Worm (Caenorhabditis elegans) whole organism, L1 larva: ENCODE results near the gene slc-17.7.
A peak's percentile ranks its signal among the peaks of the same experiment; 100 is the strongest.

Source experiments
- C34B4.2 ChIP-seq: sonication (generic microtip); optimal IDR thresholded peaks from 2 replicates; lab custom pipeline; 2017; ENCODE audit warnings: mild to moderate bottlenecking, missing genetic modification characterization, missing compliant biosample characterization
- aha-1 ChIP-seq: fragments of 150-350 bp; optimal IDR thresholded peaks from 2 replicates; lab custom pipeline; 2014; ENCODE audit warnings: missing biosample characterization, missing genetic modification characterization
- aly-2 ChIP-seq: fragments of 150-350 bp; optimal IDR thresholded peaks from 2 replicates; lab custom pipeline; 2014; ENCODE audit warnings: missing biosample characterization, missing genetic modification characterization
- ama-1 ChIP-seq: fragments of 150-350 bp; optimal IDR thresholded peaks from 2 replicates; lab custom pipeline; 2014
- blmp-1 ChIP-seq: fragments of 150-350 bp; optimal IDR thresholded peaks from 2 replicates; lab custom pipeline; 2014; ENCODE audit warnings: missing biosample characterization, missing genetic modification characterization
- ceh-63 ChIP-seq: fragments of 200-800 bp; sonication (Bioruptor generic); optimal IDR thresholded peaks from 2 replicates; lab custom pipeline; 2018; ENCODE audit warnings: mild to moderate bottlenecking, missing genetic modification characterization, missing compliant biosample characterization
- ceh-82 ChIP-seq, 3 experiments: fragments of 150-350 bp in 1 of 3; sonication (generic microtip) in 2 of 3; optimal IDR thresholded peaks; 2 replicates each; lab custom pipeline; 2014 to 2017; ENCODE audit warnings: missing biosample characterization in 3 of 3, missing genetic modification characterization in 3 of 3
- ceh-90 ChIP-seq: sonication (generic microtip); optimal IDR thresholded peaks from 2 replicates; lab custom pipeline; 2016; ENCODE audit warnings: missing genetic modification characterization, missing compliant biosample characterization
- ces-1 ChIP-seq: fragments of 150-350 bp; optimal IDR thresholded peaks from 2 replicates; lab custom pipeline; 2014; ENCODE audit warnings: missing biosample characterization, missing genetic modification reagents, missing genetic modification characterization
- efl-1 ChIP-seq, 4 experiments: fragments of 150-350 bp; optimal IDR thresholded peaks in 3 of 4; peaks in 1 of 4; 1 replicate in 1 of 4; 2 replicates in 3 of 4; lab custom pipeline; 2014; ENCODE audit warnings: missing biosample characterization in 2 of 4, missing genetic modification characterization in 2 of 4, missing genetic modification reagents in 2 of 4
- ets-5 ChIP-seq: fragments of 200-800 bp; sonication (Bioruptor generic); IDR thresholded peaks from 2 replicates; pipeline ENCODE4 v1.3.6; 2022; ENCODE audit warnings: missing genetic modification characterization, missing compliant biosample characterization
- fkh-10 ChIP-seq: sonication (generic microtip); optimal IDR thresholded peaks from 2 replicates; lab custom pipeline; 2017; ENCODE audit warnings: missing biosample characterization, missing genetic modification reagents, missing genetic modification characterization
- grh-1 ChIP-seq: fragments of 200-800 bp; sonication (Bioruptor generic); IDR thresholded peaks from 2 replicates; pipeline ENCODE4 v1.3.6; 2022; ENCODE audit warnings: missing genetic modification reagents, missing genetic modification characterization, missing compliant biosample characterization
- hlh-17 ChIP-seq: fragments of 200-800 bp; sonication (Bioruptor generic); optimal IDR thresholded peaks from 2 replicates; lab custom pipeline; 2018; ENCODE audit warnings: missing genetic modification characterization, mild to moderate bottlenecking, missing compliant biosample characterization, moderate library complexity, borderline replicate concordance
- jun-1 ChIP-seq: fragments of 150-350 bp; optimal IDR thresholded peaks from 2 replicates; lab custom pipeline; 2014; ENCODE audit warnings: missing biosample characterization, missing genetic modification reagents, missing genetic modification characterization
- lin-13 ChIP-seq: fragments of 150-350 bp; optimal IDR thresholded peaks from 2 replicates; lab custom pipeline; 2014; ENCODE audit warnings: missing biosample characterization, missing genetic modification reagents, missing genetic modification characterization
- lin-14 ChIP-seq: fragments of 200-800 bp; sonication (Bioruptor generic); optimal IDR thresholded peaks from 2 replicates; lab custom pipeline; 2018; ENCODE audit warnings: mild to moderate bottlenecking, missing genetic modification characterization, moderate library complexity, missing compliant biosample characterization
- lin-35 ChIP-seq, 2 experiments: fragments of 150-350 bp; optimal IDR thresholded peaks; 2 replicates each; lab custom pipeline; 2014; ENCODE audit warnings: missing biosample characterization in 2 of 2, missing genetic modification characterization in 2 of 2, missing genetic modification reagents in 2 of 2
- lin-39 ChIP-seq: fragments of 150-350 bp; optimal IDR thresholded peaks from 2 replicates; lab custom pipeline; 2014; ENCODE audit warnings: missing biosample characterization, missing genetic modification reagents, missing genetic modification characterization
- lsy-2 ChIP-seq, 2 experiments: fragments of 150-350 bp; optimal IDR thresholded peaks; 2 replicates each; lab custom pipeline; 2014; ENCODE audit warnings: missing biosample characterization in 2 of 2, missing genetic modification characterization in 2 of 2
- mef-2 ChIP-seq: fragments of 150-350 bp; optimal IDR thresholded peaks from 2 replicates; lab custom pipeline; 2014; ENCODE audit warnings: missing biosample characterization, missing genetic modification characterization
- nhr-11 ChIP-seq: fragments of 150-350 bp; optimal IDR thresholded peaks from 2 replicates; lab custom pipeline; 2014; ENCODE audit warnings: missing biosample characterization, missing genetic modification characterization
- nhr-12 ChIP-seq: sonication (generic microtip); optimal IDR thresholded peaks from 2 replicates; lab custom pipeline; 2017; ENCODE audit warnings: missing biosample characterization, missing genetic modification characterization
- nhr-20 ChIP-seq: sonication (generic microtip); optimal IDR thresholded peaks from 2 replicates; lab custom pipeline; 2016; ENCODE audit warnings: mild to moderate bottlenecking, missing genetic modification characterization, missing compliant biosample characterization
- nhr-237 ChIP-seq: fragments of 150-350 bp; optimal IDR thresholded peaks from 2 replicates; lab custom pipeline; 2014; ENCODE audit warnings: missing biosample characterization, missing genetic modification characterization
- nhr-47 ChIP-seq: sonication (generic microtip); optimal IDR thresholded peaks from 2 replicates; lab custom pipeline; 2016; ENCODE audit warnings: mild to moderate bottlenecking, missing genetic modification characterization, moderate library complexity, missing compliant biosample characterization
- nhr-76 ChIP-seq: sonication (generic microtip); optimal IDR thresholded peaks from 2 replicates; lab custom pipeline; 2017; ENCODE audit warnings: missing biosample characterization, missing genetic modification characterization
- nhr-77 ChIP-seq: fragments of 150-350 bp; optimal IDR thresholded peaks from 2 replicates; lab custom pipeline; 2014; ENCODE audit warnings: missing biosample characterization, missing genetic modification characterization
- nhr-84 ChIP-seq: sonication (generic microtip); optimal IDR thresholded peaks from 2 replicates; lab custom pipeline; 2017; ENCODE audit warnings: missing biosample characterization, missing genetic modification characterization
- pag-3 ChIP-seq: sonication (generic microtip); optimal IDR thresholded peaks from 2 replicates; lab custom pipeline; 2017; ENCODE audit warnings: missing genetic modification characterization, mild to moderate bottlenecking, missing compliant biosample characterization, antibody characterized with exemption, borderline replicate concordance; ENCODE audit not compliant: insufficient read depth
- pqm-1 ChIP-seq: sonication (generic microtip); optimal IDR thresholded peaks from 3 replicates; lab custom pipeline; 2017; ENCODE audit warnings: missing biosample characterization, missing genetic modification characterization
- rnt-1 ChIP-seq: sonication (generic microtip); optimal IDR thresholded peaks from 2 replicates; lab custom pipeline; 2016; ENCODE audit warnings: mild to moderate bottlenecking, missing genetic modification characterization, moderate library complexity, missing compliant biosample characterization
- sup-37 ChIP-seq: fragments of 200-800 bp; sonication (Bioruptor generic); optimal IDR thresholded peaks from 2 replicates; lab custom pipeline; 2018; ENCODE audit warnings: mild to moderate bottlenecking, missing genetic modification characterization, missing compliant biosample characterization
- swsn-7 ChIP-seq: sonication (generic microtip); optimal IDR thresholded peaks from 2 replicates; lab custom pipeline; 2016; ENCODE audit warnings: missing genetic modification characterization, missing compliant biosample characterization
- unc-130 ChIP-seq: fragments of 150-350 bp; optimal IDR thresholded peaks from 2 replicates; lab custom pipeline; 2017; ENCODE audit warnings: missing biosample characterization, missing genetic modification characterization, inconsistent platforms
- unc-30 ChIP-seq: sonication (generic microtip); optimal IDR thresholded peaks from 2 replicates; lab custom pipeline; 2017; ENCODE audit warnings: missing biosample characterization, missing genetic modification characterization
- unc-62 ChIP-seq: fragments of 150-350 bp; optimal IDR thresholded peaks from 2 replicates; lab custom pipeline; 2014; ENCODE audit warnings: missing biosample characterization, missing genetic modification reagents, missing genetic modification characterization
- unc-86 ChIP-seq: sonication (generic microtip); optimal IDR thresholded peaks from 2 replicates; lab custom pipeline; 2016; ENCODE audit warnings: missing genetic modification characterization, missing compliant biosample characterization
- zag-1 ChIP-seq: fragments of 150-350 bp; optimal IDR thresholded peaks from 2 replicates; lab custom pipeline; 2014; ENCODE audit warnings: missing biosample characterization, missing genetic modification characterization
- ztf-4 ChIP-seq: fragments of 150-350 bp; optimal IDR thresholded peaks from 2 replicates; lab custom pipeline; 2014; ENCODE audit warnings: missing biosample characterization, missing genetic modification characterization

The slc-17.7 gene

DNA sequence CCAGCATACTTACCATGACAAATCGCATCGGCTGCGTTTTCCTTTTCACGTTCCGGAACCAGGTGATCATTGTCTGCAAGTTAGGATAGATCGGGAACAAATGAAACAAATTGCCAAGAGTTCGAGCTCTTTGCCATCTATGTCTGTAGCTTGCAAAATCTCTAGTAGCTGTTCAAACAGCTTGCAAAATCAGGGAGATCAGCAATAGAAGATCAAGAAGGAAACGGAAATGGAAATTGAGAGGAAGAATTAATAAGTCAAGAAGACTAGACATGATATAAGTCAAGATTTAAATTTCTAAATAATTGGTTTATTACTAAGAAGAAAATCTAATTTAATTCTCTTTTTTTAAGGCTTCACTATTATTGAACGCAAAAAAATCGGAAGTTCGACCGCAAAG lies 34.0 kb downstream of the slc-17.7 start, which contains the start of gene F07C3.3:
Gene F07C3.3 (minus strand): TSS at position 101 of the 400 bp plus-strand sequence.
- TF ChIP-seq grh-1 (GFP tag; lab: Robert Waterston, UW) = no peak
- no peak for TF ChIP-seq unc-86 (tag; lab: Kevin White, UChicago)
- TF ChIP-seq rnt-1 (tag; lab: Kevin White, UChicago) = no peak
- TF ChIP-seq nhr-20 (tag; lab: Kevin White, UChicago) = no peak
- no peak for TF ChIP-seq lin-13 (GFP tag; lab: Kevin White, UChicago)
- TF ChIP-seq ama-1 = no peak
- no peak for TF ChIP-seq lin-39 (tag; lab: Kevin White, UChicago)
- no peak for TF ChIP-seq lsy-2 (tag; optimal IDR thresholded peaks at IDR 0.05; lab: Kevin White, UChicago)
- TF ChIP-seq pqm-1 (tag; lab: Kevin White, UChicago) = no peak
- no peak for TF ChIP-seq unc-30 (tag; lab: Kevin White, UChicago)
- TF ChIP-seq fkh-10 (GFP tag; lab: Kevin White, UChicago) = no peak
- no peak for TF ChIP-seq C34B4.2 (tag; lab: Kevin White, UChicago)
- no peak for TF ChIP-seq aly-2 (tag; lab: Kevin White, UChicago)
- TF ChIP-seq nhr-12 (tag; lab: Kevin White, UChicago) = no peak

DNA sequence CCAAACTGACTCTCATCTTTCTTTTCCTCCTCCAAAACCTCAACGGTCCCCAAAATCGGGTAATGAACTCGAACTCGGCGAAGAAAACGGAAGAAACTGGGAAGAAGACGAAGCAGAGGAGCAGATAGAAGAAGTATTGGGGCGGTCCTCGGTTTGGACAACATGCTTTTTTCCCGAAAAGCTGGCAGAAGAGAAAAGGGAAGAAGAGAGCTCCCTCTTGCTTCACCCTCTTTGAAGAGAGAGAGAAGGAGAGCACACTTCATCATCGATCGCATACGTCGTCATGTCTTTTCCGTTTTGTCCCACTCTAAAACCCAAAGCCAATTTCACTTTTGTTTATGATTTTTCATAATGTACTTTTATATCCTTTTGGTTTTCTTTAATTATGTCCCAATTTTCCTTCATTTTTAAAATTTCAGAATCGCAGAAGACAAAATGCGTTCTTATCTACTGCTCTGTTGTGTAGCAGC lies 40.6 kb downstream of the slc-17.7 start, which contains the start of gene F07C3.2:
Gene F07C3.2 (plus strand): TSS at position 420 of the 470 bp plus-strand sequence.
- no peak for TF ChIP-seq nhr-47 (tag; lab: Kevin White, UChicago)
- TF ChIP-seq ceh-63 (GFP tag; lab: Kevin White, UChicago) = no peak
- TF ChIP-seq ets-5 = no peak
- TF ChIP-seq aly-2 (tag; lab: Kevin White, UChicago) = no peak
- TF ChIP-seq lin-14 = peak; percentile 84
- TF ChIP-seq jun-1 (tag; lab: Kevin White, UChicago) = no peak
- no peak for TF ChIP-seq nhr-237 (tag; lab: Kevin White, UChicago)
- TF ChIP-seq ces-1 = no peak
- TF ChIP-seq hlh-17 = no peak
- peak in 1 of 3 experiments; percentile 22 for TF ChIP-seq ceh-82 (tag; optimal IDR thresholded peaks at IDR 0.05; lab: Kevin White, UChicago)
- no peak for TF ChIP-seq unc-62 (GFP tag; lab: Kevin White, UChicago)
- TF ChIP-seq efl-1 (optimal IDR thresholded peaks at IDR 0.05; lab: Kevin White, UChicago) = no peak
- TF ChIP-seq efl-1 (GFP tag; optimal IDR thresholded peaks at IDR 0.05 in 1 of 2; lab: Kevin White, UChicago) = peak in 1 of 2 experiments; percentile 50
- TF ChIP-seq zag-1 = no peak
- no peak for TF ChIP-seq unc-130 (tag; lab: Kevin White, UChicago)

DNA sequence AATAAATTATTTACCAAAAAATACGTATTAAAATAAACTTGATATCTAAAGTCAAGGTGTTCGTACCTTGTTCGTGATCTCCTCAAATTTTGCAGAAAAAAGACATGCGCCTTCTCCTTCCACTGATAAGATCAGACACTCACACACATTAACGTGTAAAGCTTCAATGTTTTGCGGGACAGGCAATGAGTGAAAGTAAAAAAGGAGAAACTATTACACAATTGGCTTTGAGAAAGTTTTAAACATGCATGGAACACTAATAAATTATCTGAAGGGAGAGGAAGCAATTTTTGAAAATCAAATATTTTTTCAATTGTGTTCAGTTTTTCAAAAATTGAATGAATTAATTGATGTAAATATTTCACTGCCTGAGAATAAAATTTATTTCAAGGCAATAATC lies 41.3 kb downstream of the slc-17.7 start:
- TF ChIP-seq pag-3 (tag; lab: Kevin White, UChicago) (no peak), nhr-76 (tag; lab: Kevin White, UChicago) (no peak), blmp-1 (tag; lab: Kevin White, UChicago) (peak; percentile 90)

DNA sequence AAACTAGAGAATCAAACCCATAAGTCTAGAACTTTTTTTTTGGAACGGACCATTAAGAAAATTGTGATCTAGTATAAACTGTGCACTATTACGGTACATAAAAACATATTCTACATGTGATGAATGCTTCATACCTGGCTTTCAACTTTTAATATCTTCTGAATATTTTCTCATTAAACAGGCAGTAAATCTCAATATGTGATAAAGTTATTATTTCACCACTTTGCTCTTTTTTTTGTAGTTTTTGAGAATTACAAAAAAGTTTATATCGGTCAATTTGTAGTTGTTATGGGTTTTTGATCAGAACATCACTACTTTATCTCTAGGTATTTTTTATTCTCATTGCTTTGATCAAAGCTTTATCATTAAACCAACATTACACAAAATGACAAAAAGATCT lies 41.9 kb downstream of the slc-17.7 start:
- TF ChIP-seq ceh-90 (no peak), swsn-7 (tag; lab: Kevin White, UChicago) (no peak), nhr-76 (tag; lab: Kevin White, UChicago) (no peak), grh-1 (GFP tag; lab: Robert Waterston, UW) (no peak), nhr-77 (no peak), jun-1 (tag; lab: Kevin White, UChicago) (no peak), unc-130 (tag; lab: Kevin White, UChicago) (no peak), nhr-11 (tag; lab: Kevin White, UChicago) (no peak), ztf-4 (tag; lab: Kevin White, UChicago) (no peak), aha-1 (tag; lab: Kevin White, UChicago) (no peak), nhr-20 (tag; lab: Kevin White, UChicago) (no peak), mef-2 (no peak), lin-35 (GFP tag; optimal IDR thresholded peaks at IDR 0.05; lab: Kevin White, UChicago) (no peak), nhr-84 (no peak), efl-1 (optimal IDR thresholded peaks at IDR 0.05; lab: Kevin White, UChicago) (no peak), efl-1 (GFP tag; optimal IDR thresholded peaks at IDR 0.05 in 1 of 2; lab: Kevin White, UChicago) (no peak), sup-37 (no peak), nhr-47 (tag; lab: Kevin White, UChicago) (no peak)
